Fruit fly (Drosophila melanogaster) whole organism, embryonic: ENCODE results near the gene kirre.

ENCODE experiments used
- Aef1 ChIP-seq: fragments of 200-800 bp; sonication (Bioruptor generic); IDR thresholded peaks from 3 replicates; pipeline ENCODE4 v1.3.6; 2022; ENCODE audit warnings: missing biosample characterization, missing genetic modification characterization
- Antp ChIP-seq: fragments of 200-800 bp; sonication (Bioruptor generic); optimal IDR thresholded peaks from 3 replicates; lab custom pipeline; 2016; ENCODE audit warnings: missing biosample characterization, missing genetic modification characterization
- Atf6 ChIP-seq: fragments of 200-800 bp; sonication (Bioruptor generic); IDR thresholded peaks from 2 replicates; pipeline ENCODE4 v1.3.6; 2022; ENCODE audit warnings: missing biosample characterization, missing genetic modification characterization
- B-H1 ChIP-seq: fragments of 200-800 bp; sonication (Bioruptor generic); IDR thresholded peaks from 3 replicates; pipeline ENCODE4 v1.3.6; 2022; ENCODE audit warnings: missing biosample characterization, missing genetic modification characterization
- CG10209 ChIP-seq: fragments of 200-800 bp; sonication (Bioruptor generic); optimal IDR thresholded peaks from 3 replicates; lab custom pipeline; 2017; ENCODE audit warnings: missing biosample characterization, mild to moderate bottlenecking, missing genetic modification characterization, missing genetic modification reagents
- CG10543 ChIP-seq: fragments of 200-800 bp; sonication (Bioruptor generic); optimal IDR thresholded peaks from 3 replicates; lab custom pipeline; 2017; ENCODE audit warnings: missing biosample characterization, mild to moderate bottlenecking, missing genetic modification characterization, moderate library complexity
- CG11504 ChIP-seq: fragments of 200-800 bp; sonication (Bioruptor generic); optimal IDR thresholded peaks from 3 replicates; lab custom pipeline; 2019; ENCODE audit warnings: missing biosample characterization, mild to moderate bottlenecking, missing genetic modification characterization, moderate library complexity
- CG14014 ChIP-seq: fragments of 200-800 bp; sonication (Bioruptor generic); IDR thresholded peaks from 2 replicates; pipeline ENCODE4 v1.3.6; 2022; ENCODE audit warnings: missing biosample characterization, missing genetic modification characterization
- CG14667 ChIP-seq: fragments of 200-800 bp; sonication (Bioruptor generic); IDR thresholded peaks from 2 replicates; pipeline ENCODE4 v1.3.6; 2022; ENCODE audit warnings: missing biosample characterization, missing genetic modification characterization
- CG1602 ChIP-seq: fragments of 200-800 bp; sonication (Bioruptor generic); optimal IDR thresholded peaks from 3 replicates; lab custom pipeline; 2016; ENCODE audit warnings: missing biosample characterization, missing genetic modification characterization
- CG16779 ChIP-seq: fragments of 200-800 bp; sonication (Bioruptor generic); IDR thresholded peaks from 2 replicates; pipeline ENCODE4 v1.3.6; 2022; ENCODE audit warnings: missing biosample characterization, missing genetic modification characterization
- CG16863 ChIP-seq: fragments of 200-800 bp; sonication (Bioruptor generic); optimal IDR thresholded peaks from 3 replicates; lab custom pipeline; 2016; ENCODE audit warnings: missing biosample characterization, missing genetic modification characterization
- CG17186 ChIP-seq: fragments of 200-800 bp; sonication (Bioruptor generic); optimal IDR thresholded peaks from 3 replicates; lab custom pipeline; 2017; ENCODE audit warnings: missing biosample characterization, missing genetic modification reagents, missing genetic modification characterization
- CG17385 ChIP-seq: fragments of 200-800 bp; sonication (Bioruptor generic); optimal IDR thresholded peaks from 3 replicates; lab custom pipeline; 2018; ENCODE audit warnings: missing biosample characterization, mild to moderate bottlenecking, missing genetic modification characterization
- CG32767 ChIP-seq: fragments of 200-800 bp; sonication (Bioruptor generic); IDR thresholded peaks from 2 replicates; pipeline ENCODE4 v1.3.6; 2022; ENCODE audit warnings: missing biosample characterization, missing genetic modification characterization
- CG3838 ChIP-seq: fragments of 200-800 bp; sonication (Bioruptor generic); optimal IDR thresholded peaks from 3 replicates; lab custom pipeline; 2016; ENCODE audit warnings: missing biosample characterization, missing genetic modification characterization
- CG4404 ChIP-seq: fragments of 200-800 bp; sonication (Bioruptor generic); IDR thresholded peaks from 2 replicates; pipeline ENCODE4 v1.3.6; 2022; ENCODE audit warnings: missing biosample characterization, missing genetic modification characterization
- CG6683 ChIP-seq: fragments of 200-800 bp; sonication (Bioruptor generic); optimal IDR thresholded peaks from 2 replicates; lab custom pipeline; 2017; ENCODE audit warnings: missing biosample characterization, mild to moderate bottlenecking, missing genetic modification characterization, missing genetic modification reagents
- CG7556 ChIP-seq: fragments of 200-800 bp; sonication (Bioruptor generic); optimal IDR thresholded peaks from 2 replicates; lab custom pipeline; 2017; ENCODE audit warnings: missing biosample characterization, mild to moderate bottlenecking, missing genetic modification characterization
- CG7839 ChIP-seq: fragments of 200-800 bp; sonication (Bioruptor generic); optimal IDR thresholded peaks from 3 replicates; lab custom pipeline; 2018; ENCODE audit warnings: missing biosample characterization, mild to moderate bottlenecking, missing genetic modification characterization, moderate library complexity
- CG8290 ChIP-seq, 3 experiments: fragments of 200-800 bp; sonication (Bioruptor generic); optimal IDR thresholded peaks; 2 replicates each; lab custom pipeline; 2016 to 2019; ENCODE audit warnings: missing biosample characterization in 3 of 3, missing genetic modification characterization in 3 of 3, mild to moderate bottlenecking in 2 of 3, moderate library complexity in 1 of 3
- CG9797 ChIP-seq: fragments of 200-800 bp; sonication (Bioruptor generic); optimal IDR thresholded peaks from 3 replicates; lab custom pipeline; 2018; ENCODE audit warnings: missing biosample characterization, mild to moderate bottlenecking, missing genetic modification characterization
- CrebB ChIP-seq: fragments of 200-800 bp; sonication (Bioruptor generic); optimal IDR thresholded peaks from 3 replicates; lab custom pipeline; 2018; ENCODE audit warnings: missing biosample characterization, mild to moderate bottlenecking, missing genetic modification characterization
- Dbx ChIP-seq: fragments of 200-800 bp; sonication (Bioruptor generic); IDR thresholded peaks from 3 replicates; pipeline ENCODE4 v1.3.6; 2022; ENCODE audit warnings: missing biosample characterization, missing genetic modification characterization
- Dip3 ChIP-seq: fragments of 200-800 bp; sonication (Bioruptor generic); optimal IDR thresholded peaks from 3 replicates; lab custom pipeline; 2016; ENCODE audit warnings: missing biosample characterization, missing genetic modification characterization
- Dp ChIP-seq: fragments of 200-800 bp; sonication (Bioruptor generic); optimal IDR thresholded peaks from 2 replicates; lab custom pipeline; 2018; ENCODE audit warnings: missing biosample characterization, mild to moderate bottlenecking, missing genetic modification characterization, moderate library complexity
- E2f2 ChIP-seq: fragments of 200-800 bp; sonication (Bioruptor generic); IDR thresholded peaks from 2 replicates; pipeline ENCODE4 v1.3.6; 2022; ENCODE audit warnings: missing biosample characterization, missing genetic modification characterization
- Elba2 ChIP-seq: fragments of 200-800 bp; sonication (Bioruptor generic); optimal IDR thresholded peaks from 3 replicates; lab custom pipeline; 2016; ENCODE audit warnings: missing biosample characterization, missing genetic modification characterization
- Fer2 ChIP-seq: fragments of 200-800 bp; sonication (Bioruptor generic); optimal IDR thresholded peaks from 2 replicates; lab custom pipeline; 2018; ENCODE audit warnings: missing biosample characterization, mild to moderate bottlenecking, missing genetic modification characterization, moderate library complexity
- Gug ChIP-seq: fragments of 200-800 bp; sonication (Bioruptor generic); IDR thresholded peaks from 4 replicates; pipeline ENCODE4 v1.3.6; 2022; ENCODE audit warnings: missing biosample characterization, missing genetic modification characterization
- H15 ChIP-seq: fragments of 200-800 bp; sonication (Bioruptor generic); IDR thresholded peaks from 3 replicates; pipeline ENCODE4 v1.3.6; 2022; ENCODE audit warnings: missing biosample characterization, missing genetic modification characterization
- HLH54F ChIP-seq: fragments of 200-800 bp; sonication (Bioruptor generic); optimal IDR thresholded peaks from 3 replicates; lab custom pipeline; 2016; ENCODE audit warnings: missing biosample characterization, missing genetic modification characterization
- Kr ChIP-seq: fragments of 200-800 bp; sonication (Bioruptor generic); optimal IDR thresholded peaks from 2 replicates; lab custom pipeline; 2017; ENCODE audit warnings: missing biosample characterization, mild to moderate bottlenecking, missing genetic modification characterization
- NFAT ChIP-seq: fragments of 200-800 bp; sonication (Bioruptor generic); IDR thresholded peaks from 2 replicates; pipeline ENCODE4 v1.3.6; 2022; ENCODE audit warnings: missing biosample characterization, missing genetic modification characterization
- Neu2 ChIP-seq: fragments of 200-800 bp; sonication (Bioruptor generic); optimal IDR thresholded peaks from 3 replicates; lab custom pipeline; 2016; ENCODE audit warnings: missing biosample characterization, missing genetic modification characterization, borderline replicate concordance
- Rx ChIP-seq: fragments of 200-800 bp; sonication (Bioruptor generic); IDR thresholded peaks from 2 replicates; pipeline ENCODE4 v1.3.6; 2022; ENCODE audit warnings: missing biosample characterization, missing genetic modification characterization
- Xrp1 ChIP-seq: fragments of 200-800 bp; sonication (Bioruptor generic); IDR thresholded peaks from 2 replicates; pipeline ENCODE4 v1.3.6; 2022; ENCODE audit warnings: missing biosample characterization, missing genetic modification characterization
- crp ChIP-seq, 2 experiments: fragments of 200-800 bp; sonication (Bioruptor generic); optimal IDR thresholded peaks; 2 replicates in 1 of 2; 3 replicates in 1 of 2; lab custom pipeline; 2017; ENCODE audit warnings: missing biosample characterization in 2 of 2, missing genetic modification characterization in 2 of 2, mild to moderate bottlenecking in 1 of 2, moderate library complexity in 1 of 2
- danr ChIP-seq: fragments of 200-800 bp; sonication (Bioruptor generic); IDR thresholded peaks from 2 replicates; pipeline ENCODE4 v1.3.6; 2022; ENCODE audit warnings: missing biosample characterization, missing genetic modification characterization
- dimm ChIP-seq: fragments of 200-800 bp; sonication (Bioruptor generic); IDR thresholded peaks from 2 replicates; pipeline ENCODE4 v1.3.6; 2022; ENCODE audit warnings: missing biosample characterization, missing genetic modification characterization
- emc ChIP-seq: fragments of 200-800 bp; sonication (Bioruptor generic); optimal IDR thresholded peaks from 2 replicates; lab custom pipeline; 2016; ENCODE audit warnings: missing biosample characterization, missing genetic modification characterization
- gt ChIP-seq: fragments of 200-800 bp; sonication (Bioruptor generic); IDR thresholded peaks from 2 replicates; pipeline ENCODE4 v1.3.6; 2022; ENCODE audit warnings: missing biosample characterization, missing genetic modification characterization
- lola ChIP-seq, 3 experiments: fragments of >200 bp in 2 of 3; fragments of 200-800 bp in 1 of 3; sonication (Bioruptor generic) in 1 of 3; optimal IDR thresholded peaks; 2 replicates each; lab custom pipeline; 2017 to 2019; ENCODE audit warnings: missing biosample characterization in 3 of 3, missing genetic modification characterization in 3 of 3, mild to moderate bottlenecking in 1 of 3, moderate library complexity in 1 of 3
- p53 ChIP-seq: fragments of 200-800 bp; sonication (Bioruptor generic); optimal IDR thresholded peaks from 2 replicates; lab custom pipeline; 2016; ENCODE audit warnings: missing biosample characterization, missing genetic modification characterization
- pita ChIP-seq: fragments of 200-800 bp; sonication (Bioruptor generic); optimal IDR thresholded peaks from 2 replicates; lab custom pipeline; 2017; ENCODE audit warnings: missing biosample characterization, mild to moderate bottlenecking, missing genetic modification characterization
- ranshi ChIP-seq: fragments of 200-800 bp; sonication (Bioruptor generic); IDR thresholded peaks from 2 replicates; pipeline ENCODE4 v1.3.6; 2022; ENCODE audit warnings: missing biosample characterization, missing genetic modification characterization
- rib ChIP-seq: fragments of 200-800 bp; sonication (Bioruptor generic); IDR thresholded peaks from 2 replicates; pipeline ENCODE4 v1.3.6; 2022; ENCODE audit warnings: missing biosample characterization, missing genetic modification characterization
- tx ChIP-seq: fragments of 200-800 bp; sonication (Bioruptor generic); optimal IDR thresholded peaks from 2 replicates; lab custom pipeline; 2016; ENCODE audit warnings: missing biosample characterization, missing genetic modification characterization
- zfh1 ChIP-seq: fragments of 200-800 bp; sonication (Bioruptor generic); IDR thresholded peaks from 3 replicates; pipeline ENCODE4 v1.3.6; 2022; ENCODE audit warnings: missing biosample characterization, missing genetic modification characterization

kirre gene

DNA sequence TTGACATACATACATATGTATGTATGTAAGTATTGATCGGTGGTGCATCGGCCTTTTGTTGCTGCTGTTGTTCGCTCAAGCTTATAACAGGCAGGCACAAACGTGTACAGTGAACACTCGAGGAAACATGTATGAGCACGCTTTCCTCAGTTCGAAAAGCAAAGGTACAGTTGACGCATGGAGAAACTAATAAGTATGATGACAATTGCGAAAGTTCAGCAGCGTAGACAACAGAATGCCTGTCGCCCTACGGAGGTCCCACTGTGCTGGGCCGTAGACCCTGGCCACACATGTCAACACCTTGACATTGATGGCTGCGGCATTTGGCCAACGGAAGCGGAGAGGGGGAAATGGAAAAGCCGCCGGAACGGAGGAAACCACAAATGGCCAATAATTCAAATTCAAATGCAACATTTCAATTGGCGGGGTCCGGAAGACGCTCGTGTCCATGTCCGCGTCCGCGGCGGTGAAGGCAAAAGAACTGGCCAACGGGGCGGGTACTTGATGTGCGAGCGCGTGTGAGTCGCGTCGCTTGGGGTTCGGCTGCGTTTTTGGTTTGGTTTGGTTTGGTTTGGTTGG lies 31.9 kb upstream of the kirre start, which contains the start of gene CG2681 (continued):
- TF ChIP-seq Dip3: peak; percentile 31
- peak; percentile 21 for TF ChIP-seq CG7556 (GFP tag; lab: Kevin White, UChicago)
- no peak for TF ChIP-seq Fer2 (tag; lab: Kevin White, UChicago)
- peak; percentile 46 for TF ChIP-seq HLH54F (GFP tag; lab: Kevin White, UChicago)
- no peak for TF ChIP-seq CG10543
- peak; percentile 59; the same call in 1 of the 2 replicates for TF ChIP-seq CG16779 (GFP tag; lab: Robert Waterston, UW)
- no peak for TF ChIP-seq crp (GFP tag; optimal IDR thresholded peaks at IDR 0.05; lab: Kevin White, UChicago)
- TF ChIP-seq CG14667 (GFP tag; lab: Robert Waterston, UW): peak; percentile 46; the same call in 1 of the 2 replicates
- peak; percentile 43; the same call in 1 of the 3 replicates for TF ChIP-seq Aef1 (GFP tag; lab: Robert Waterston, UW)
- peak; percentile 53 for TF ChIP-seq Rx (GFP tag; lab: Robert Waterston, UW)
- TF ChIP-seq gt: no peak
- TF ChIP-seq tx (GFP tag; lab: Kevin White, UChicago): no peak
- no peak for TF ChIP-seq Neu2 (GFP tag; lab: Kevin White, UChicago)
- peak; percentile 74 for TF ChIP-seq Gug (GFP tag; lab: Robert Waterston, UW)
- TF ChIP-seq Dp (GFP tag; lab: Kevin White, UChicago): no peak
- TF ChIP-seq CG14014 (GFP tag; lab: Robert Waterston, UW): peak; percentile 45
- TF ChIP-seq lola (GFP tag; optimal IDR thresholded peaks at IDR 0.05; lab: Kevin White, UChicago): no peak
- no peak for TF ChIP-seq Elba2 (GFP tag; lab: Kevin White, UChicago)
- no peak for TF ChIP-seq CG11504 (tag; lab: Kevin White, UChicago)
- TF ChIP-seq CrebB (tag; lab: Kevin White, UChicago): no peak
- no peak for TF ChIP-seq CG8290 (GFP tag; optimal IDR thresholded peaks at IDR 0.05; lab: Kevin White, UChicago)
- no peak for TF ChIP-seq CG8290 (tag; optimal IDR thresholded peaks at IDR 0.05; lab: Kevin White, UChicago)
- TF ChIP-seq CG1602 (GFP tag; lab: Kevin White, UChicago): no peak
- no peak for TF ChIP-seq CG9797
- TF ChIP-seq ranshi: peak; percentile 49; the same call in 1 of the 2 replicates
- peak; percentile 62; the same call in 1 of the 2 replicates for TF ChIP-seq NFAT (GFP tag; lab: Robert Waterston, UW)
- peak; percentile 46 for TF ChIP-seq Antp
- TF ChIP-seq Atf6 (GFP tag; lab: Robert Waterston, UW): peak; percentile 32; the same call in 1 of the 2 replicates
- TF ChIP-seq pita: no peak
- peak; percentile 43; the same call in 1 of the 2 replicates for TF ChIP-seq Xrp1 (GFP tag; lab: Robert Waterston, UW)
- peak; percentile 23; the same call in 1 of the 2 replicates for TF ChIP-seq CG32767 (GFP tag; lab: Robert Waterston, UW)
- TF ChIP-seq B-H1 (GFP tag; lab: Robert Waterston, UW): peak; percentile 14; the same call in 1 of the 3 replicates
- 0 out of 2 replicates have a peak, but pooled peaks have one; percentile 22 for TF ChIP-seq dimm
- TF ChIP-seq rib (GFP tag; lab: Robert Waterston, UW): 0 out of 2 replicates have a peak, but pooled peaks have one; percentile 25
- TF ChIP-seq emc: no peak
- TF ChIP-seq E2f2 (GFP tag; lab: Robert Waterston, UW): no peak; the same call in 1 of the 2 replicates
- no peak for TF ChIP-seq CG3838 (GFP tag; lab: Kevin White, UChicago)
- 0 out of 2 replicates have a peak, but pooled peaks have one; percentile 14 for TF ChIP-seq danr
- peak; percentile 76 for TF ChIP-seq zfh1
- TF ChIP-seq CG17385 (GFP tag; lab: Kevin White, UChicago): no peak
- TF ChIP-seq CG6683: no peak
- peak; percentile 57 for TF ChIP-seq CG7839 (tag; lab: Kevin White, UChicago)
- no peak for TF ChIP-seq CG17186 (GFP tag; lab: Kevin White, UChicago)
- no peak for TF ChIP-seq Kr (GFP tag; lab: Kevin White, UChicago)
- TF ChIP-seq CG10209: no peak
- TF ChIP-seq p53: no peak
- TF ChIP-seq CG4404 (GFP tag; lab: Robert Waterston, UW): 0 out of 2 replicates have a peak, but pooled peaks have one; percentile 28
- TF ChIP-seq Dbx: 0 out of 3 replicates have a peak, but pooled peaks have one; percentile 30
- TF ChIP-seq H15 (GFP tag; lab: Robert Waterston, UW): peak; percentile 70
- TF ChIP-seq CG16863 (GFP tag; lab: Kevin White, UChicago): peak; percentile 17
